Worm (Caenorhabditis elegans): ENCODE data around the gene C10C6.13.

DNA sequence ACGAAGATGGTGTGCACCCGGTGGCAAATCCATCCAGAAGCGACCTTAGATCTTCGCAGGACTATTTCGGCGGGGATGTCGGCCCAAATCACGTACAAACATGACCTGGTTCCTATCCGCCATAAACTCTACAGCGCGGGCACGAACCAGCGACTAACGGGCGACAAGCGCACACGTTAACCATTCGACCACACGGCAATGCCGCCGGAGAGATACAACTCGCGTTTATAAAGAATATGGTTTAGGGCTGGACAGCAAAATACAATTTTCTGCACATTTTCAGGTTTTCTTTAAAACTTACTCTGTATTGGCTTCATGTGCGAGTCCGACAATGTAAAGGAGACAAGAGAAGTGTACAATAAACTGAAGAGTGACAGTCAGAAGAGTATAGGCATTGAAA, 4.5 kb upstream of the C10C6.13 start:
- TF ChIP-seq nhr-28 (tag; optimal IDR thresholded peaks at IDR 0.05) (peak; percentile 69), nhr-76 (tag; optimal IDR thresholded peaks at IDR 0.05) (no peak), nhr-12 (tag; optimal IDR thresholded peaks at IDR 0.05) (no peak), ztf-11 (tag; optimal IDR thresholded peaks at IDR 0.05) (peak; percentile 51), unc-62 (GFP tag; optimal IDR thresholded peaks at IDR 0.05) (peak; percentile 53), snpc-4 (tag; optimal IDR thresholded peaks at IDR 0.05) (no peak), mep-1 (tag; optimal IDR thresholded peaks at IDR 0.05) (peak; percentile 58), unc-39 (tag; optimal IDR thresholded peaks at IDR 0.05) (peak; percentile 69), tbx-8 (GFP tag; optimal IDR thresholded peaks at IDR 0.05) (peak; percentile 94), nhr-237 (tag; optimal IDR thresholded peaks at IDR 0.05) (no peak), blmp-1 (tag; optimal IDR thresholded peaks at IDR 0.05) (no peak), lsy-2 (tag; optimal IDR thresholded peaks at IDR 0.05) (no peak), lin-32 (GFP tag; optimal IDR thresholded peaks at IDR 0.05) (peak; percentile 96), bed-3 (GFP tag; optimal IDR thresholded peaks at IDR 0.05) (peak; percentile 96)

Measured in whole organism, mixed stage, embryonic.